Fruit fly (Drosophila melanogaster): ENCODE measurements around the gene wgn.
A peak's percentile ranks its signal among the peaks of the same experiment; 100 is the strongest.

The wgn gene

DNA sequence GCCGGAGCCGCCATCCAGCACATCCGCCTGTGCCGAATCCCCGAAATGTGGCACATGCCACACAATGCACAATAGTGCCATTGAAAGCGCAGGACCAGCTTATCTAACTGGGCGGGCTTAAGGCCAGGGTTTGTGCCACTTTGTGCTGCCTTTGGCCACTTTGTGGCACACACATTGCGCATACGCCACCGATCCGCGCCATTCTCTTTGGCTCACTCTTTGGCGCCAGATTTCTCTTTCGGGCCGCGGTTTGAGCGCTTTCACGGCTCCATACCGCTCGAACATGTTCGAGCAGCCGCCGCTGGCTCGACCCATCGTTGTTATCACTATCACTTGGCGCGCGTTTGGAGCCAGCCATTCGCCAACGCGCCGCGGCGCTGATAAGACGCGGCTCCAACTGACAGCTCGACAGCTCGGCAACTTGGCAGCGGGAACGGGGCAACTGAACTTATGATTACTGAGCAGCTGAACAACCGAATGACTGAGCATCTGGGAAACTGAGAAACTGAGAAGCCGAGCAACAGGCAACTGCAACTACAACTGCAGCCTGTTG is 31.1 kb upstream of the wgn start (continued):
- TF ChIP-seq CG6791 (GFP tag; IDR thresholded peaks at IDR 0.05; ENCODE audit: partially characterized antibody) (no peak), CG5180 (GFP tag; optimal IDR thresholded peaks at IDR 0.05) (peak; percentile 98)

DNA sequence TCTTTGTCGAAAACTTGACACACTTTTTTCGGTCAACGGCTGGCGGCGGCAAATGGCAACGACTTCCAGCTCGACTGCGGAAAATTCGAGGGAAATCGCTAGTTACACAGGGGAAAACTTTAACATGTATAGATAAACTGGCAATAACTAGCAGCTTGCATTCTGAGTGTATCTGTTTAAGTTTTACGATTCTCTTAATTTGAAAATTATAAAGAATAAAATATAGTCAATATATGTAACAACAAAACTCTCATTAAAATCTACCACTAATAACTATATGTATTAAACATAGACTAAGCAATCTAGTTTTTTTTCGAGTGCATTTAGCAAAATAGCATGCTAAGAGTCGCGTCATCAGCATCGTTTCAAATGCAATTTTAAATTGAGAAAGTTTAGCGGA is 28.7 kb upstream of the wgn start:
- no peak for TF ChIP-seq btn (GFP tag; optimal IDR thresholded peaks at IDR 0.05)

DNA sequence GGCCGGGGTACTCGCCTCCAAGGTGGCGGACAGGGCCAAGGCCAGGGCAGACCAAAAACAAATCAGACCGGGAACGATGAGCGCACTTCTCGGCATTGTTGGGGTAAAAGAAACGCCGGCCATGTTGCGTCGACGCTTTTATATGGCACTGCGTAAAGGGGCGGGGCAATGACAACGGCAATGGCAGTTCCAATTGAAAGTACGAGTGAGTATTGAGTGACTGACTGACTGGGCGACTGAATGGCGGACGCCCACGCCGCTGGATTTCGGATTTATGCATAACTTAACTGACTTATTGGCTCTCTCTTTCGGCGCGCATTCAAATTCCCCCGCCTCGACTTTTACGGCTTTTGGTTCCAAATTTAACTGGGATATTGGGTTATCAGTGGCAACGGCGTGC is 27.3 kb upstream of the wgn start, which contains the start of gene CG6696:
TSS of gene CG6696 (minus strand) at position 101 of the 400 bp plus-strand sequence.
- no peak for TF ChIP-seq al (GFP tag; IDR thresholded peaks at IDR 0.05)
- TF ChIP-seq wdn (GFP tag; IDR thresholded peaks at IDR 0.05), result no peak
- TF ChIP-seq trem (tag; optimal IDR thresholded peaks at IDR 0.05), result no peak
- peak; percentile 20 for TF ChIP-seq Blimp-1 (GFP tag; optimal IDR thresholded peaks at IDR 0.05)
- no peak for TF ChIP-seq CG9437 (GFP tag; optimal IDR thresholded peaks at IDR 0.05)
- TF ChIP-seq Nf-YC (tag; optimal IDR thresholded peaks at IDR 0.05), result no peak
- TF ChIP-seq klu (GFP tag; IDR thresholded peaks at IDR 0.05), result no peak
- TF ChIP-seq vvl (GFP tag; IDR thresholded peaks at IDR 0.05), result peak; percentile 17; the same call in 1 of the 2 replicates
- TF ChIP-seq CG16863 (GFP tag; optimal IDR thresholded peaks at IDR 0.05), result no peak
- TF ChIP-seq CG8281 (tag; optimal IDR thresholded peaks at IDR 0.05), result peak; percentile 77
- no peak for TF ChIP-seq CG8359 (GFP tag; optimal IDR thresholded peaks at IDR 0.05; ENCODE audit: borderline replicate concordance)
- no peak for TF ChIP-seq sug (tag; optimal IDR thresholded peaks at IDR 0.05)
- TF ChIP-seq CG10431 (GFP tag; optimal IDR thresholded peaks at IDR 0.05), result no peak
- TF ChIP-seq CG15514 (GFP tag; optimal IDR thresholded peaks at IDR 0.05), result no peak
- no peak for TF ChIP-seq bcd (GFP tag; optimal IDR thresholded peaks at IDR 0.05)
- TF ChIP-seq Fer3 (tag; optimal IDR thresholded peaks at IDR 0.05), result no peak
- TF ChIP-seq Sin3A (optimal IDR thresholded peaks at IDR 0.05), result no peak
- no peak for TF ChIP-seq Asciz (GFP tag; optimal IDR thresholded peaks at IDR 0.05)
- peak; percentile 41; the same call in 1 of the 3 replicates for TF ChIP-seq z (GFP tag; IDR thresholded peaks at IDR 0.05)
- TF ChIP-seq ash1 (GFP tag; optimal IDR thresholded peaks at IDR 0.05), result no peak
- TF ChIP-seq CG7745 (tag; optimal IDR thresholded peaks at IDR 0.05), result no peak
- no peak for TF ChIP-seq Trl (optimal IDR thresholded peaks at IDR 0.05)
- TF ChIP-seq Trl (GFP tag; optimal IDR thresholded peaks at IDR 0.05), result no peak
- TF ChIP-seq Dbx (GFP tag; IDR thresholded peaks at IDR 0.05), result no peak
- no peak for TF ChIP-seq Ada2b (GFP tag; IDR thresholded peaks at IDR 0.05)
- TF ChIP-seq CG4854 (GFP tag; optimal IDR thresholded peaks at IDR 0.05), result no peak
- no peak for TF ChIP-seq CG7271 (tag; optimal IDR thresholded peaks at IDR 0.05)
- TF ChIP-seq zf30C (GFP tag; optimal IDR thresholded peaks at IDR 0.05), result no peak
- no peak for TF ChIP-seq TFAM (GFP tag; optimal IDR thresholded peaks at IDR 0.05)
- TF ChIP-seq chinmo (GFP tag; IDR thresholded peaks at IDR 0.05; ENCODE audit: partially characterized antibody), result no peak
- TF ChIP-seq ken (GFP tag; IDR thresholded peaks at IDR 0.05), result no peak
- TF ChIP-seq trh (GFP tag; optimal IDR thresholded peaks at IDR 0.05), result no peak
- TF ChIP-seq NC2α (GFP tag; optimal IDR thresholded peaks at IDR 0.05), result no peak
- TF ChIP-seq CG32767 (GFP tag; IDR thresholded peaks at IDR 0.05), result no peak
- TF ChIP-seq hb (GFP tag; IDR thresholded peaks at IDR 0.05; ENCODE audit: partially characterized antibody), result no peak
- no peak for TF ChIP-seq fd96Cb (tag; optimal IDR thresholded peaks at IDR 0.05)
- peak; percentile 14 for TF ChIP-seq kni (GFP tag; optimal IDR thresholded peaks at IDR 0.05)
- TF ChIP-seq Spps (tag; optimal IDR thresholded peaks at IDR 0.05), result no peak
- no peak for TF ChIP-seq CG11504 (tag; optimal IDR thresholded peaks at IDR 0.05)
- no peak for TF ChIP-seq CG1603 (tag; optimal IDR thresholded peaks at IDR 0.05)
- TF ChIP-seq ems (GFP tag; optimal IDR thresholded peaks at IDR 0.05), result no peak
- TF ChIP-seq CG31441 (GFP tag; IDR thresholded peaks at IDR 0.05), result no peak
